Fruit fly (Drosophila melanogaster) whole organism, embryonic: ENCODE measurements around the gene CG31687.

ENCODE experiments used
- Abd-B ChIP-seq: fragments of 200-800 bp; sonication (Bioruptor generic); optimal IDR thresholded peaks from 2 replicates; lab custom pipeline; 2018; ENCODE audit warnings: missing biosample characterization, mild to moderate bottlenecking, missing genetic modification characterization, moderate library complexity
- Aef1 ChIP-seq: fragments of 200-800 bp; sonication (Bioruptor generic); IDR thresholded peaks from 3 replicates; pipeline ENCODE4 v1.3.6; 2022; ENCODE audit warnings: missing biosample characterization, missing genetic modification characterization
- C15 ChIP-seq: fragments of 200-800 bp; sonication (Bioruptor generic); IDR thresholded peaks from 3 replicates; pipeline ENCODE4 v1.3.6; 2022; ENCODE audit warnings: missing biosample characterization, missing genetic modification characterization
- CG10274 ChIP-seq: fragments of 200-800 bp; sonication (Bioruptor generic); optimal IDR thresholded peaks from 3 replicates; lab custom pipeline; 2017; ENCODE audit warnings: missing biosample characterization, mild to moderate bottlenecking, missing genetic modification characterization
- CG10543 ChIP-seq: fragments of 200-800 bp; sonication (Bioruptor generic); optimal IDR thresholded peaks from 3 replicates; lab custom pipeline; 2017; ENCODE audit warnings: missing biosample characterization, mild to moderate bottlenecking, missing genetic modification characterization, moderate library complexity
- CG10565 ChIP-seq: fragments of 200-800 bp; sonication (Bioruptor generic); optimal IDR thresholded peaks from 3 replicates; lab custom pipeline; 2016; ENCODE audit warnings: missing biosample characterization, mild to moderate bottlenecking, missing genetic modification characterization
- CG11093 ChIP-seq: fragments of 200-800 bp; sonication (Bioruptor generic); IDR thresholded peaks from 3 replicates; pipeline ENCODE4 v1.3.6; 2022; ENCODE audit warnings: missing biosample characterization, missing genetic modification characterization
- CG11560 ChIP-seq: fragments of 200-800 bp; sonication (Bioruptor generic); IDR thresholded peaks from 3 replicates; pipeline ENCODE4 v1.3.6; 2022; ENCODE audit warnings: missing biosample characterization, missing genetic modification characterization
- CG12659 ChIP-seq: fragments of 200-800 bp; sonication (Bioruptor generic); optimal IDR thresholded peaks from 3 replicates; lab custom pipeline; 2017; ENCODE audit warnings: mild to moderate bottlenecking, missing biosample characterization, missing genetic modification reagents, missing genetic modification characterization
- CG14710 ChIP-seq: fragments of 200-800 bp; sonication (Bioruptor generic); optimal IDR thresholded peaks from 3 replicates; lab custom pipeline; 2019; ENCODE audit warnings: missing biosample characterization, mild to moderate bottlenecking, missing genetic modification characterization, moderate library complexity
- CG2875 ChIP-seq: fragments of 200-800 bp; sonication (Bioruptor generic); optimal IDR thresholded peaks from 2 replicates; lab custom pipeline; 2017; ENCODE audit warnings: missing biosample characterization, mild to moderate bottlenecking, missing genetic modification characterization, missing genetic modification reagents
- CG3281 ChIP-seq: fragments of 200-800 bp; sonication (Bioruptor generic); optimal IDR thresholded peaks from 3 replicates; lab custom pipeline; 2017; ENCODE audit warnings: missing biosample characterization, mild to moderate bottlenecking, missing genetic modification characterization
- CG4820 ChIP-seq: fragments of 200-800 bp; sonication (Bioruptor generic); optimal IDR thresholded peaks from 3 replicates; lab custom pipeline; 2016; ENCODE audit warnings: missing biosample characterization, missing genetic modification characterization
- CG6254 ChIP-seq: fragments of 200-800 bp; sonication (Bioruptor generic); optimal IDR thresholded peaks from 3 replicates; lab custom pipeline; 2017; ENCODE audit warnings: mild to moderate bottlenecking, missing biosample characterization, missing genetic modification reagents, missing genetic modification characterization
- CG7745 ChIP-seq: fragments of 200-800 bp; sonication (Bioruptor generic); optimal IDR thresholded peaks from 2 replicates; lab custom pipeline; 2018; ENCODE audit warnings: missing biosample characterization, mild to moderate bottlenecking, missing genetic modification characterization, moderate library complexity
- CG7786 ChIP-seq: fragments of 200-800 bp; sonication (Bioruptor generic); optimal IDR thresholded peaks from 2 replicates; lab custom pipeline; 2016; ENCODE audit warnings: missing biosample characterization, missing genetic modification characterization
- CG7839 ChIP-seq: fragments of 200-800 bp; sonication (Bioruptor generic); optimal IDR thresholded peaks from 3 replicates; lab custom pipeline; 2018; ENCODE audit warnings: missing biosample characterization, mild to moderate bottlenecking, missing genetic modification characterization, moderate library complexity
- CG7987 ChIP-seq: fragments of 200-800 bp; sonication (Bioruptor generic); optimal IDR thresholded peaks from 2 replicates; lab custom pipeline; 2018; ENCODE audit warnings: missing biosample characterization, mild to moderate bottlenecking, missing genetic modification characterization, moderate library complexity
- CG8388 ChIP-seq: fragments of 200-800 bp; sonication (Bioruptor generic); optimal IDR thresholded peaks from 2 replicates; lab custom pipeline; 2019; ENCODE audit warnings: missing biosample characterization, mild to moderate bottlenecking, missing genetic modification characterization, moderate library complexity
- D19A ChIP-seq: fragments of 200-800 bp; optimal IDR thresholded peaks from 3 replicates; lab custom pipeline; 2019; ENCODE audit warnings: missing biosample characterization, mild to moderate bottlenecking, missing genetic modification characterization, moderate library complexity
- Dfd ChIP-seq, 2 experiments: fragments of >200 bp; optimal IDR thresholded peaks; 2 replicates each; lab custom pipeline; 2017; ENCODE audit warnings: missing biosample characterization in 2 of 2, missing genetic modification characterization in 2 of 2
- Dll ChIP-seq: fragments of 200-800 bp; sonication (Bioruptor generic); IDR thresholded peaks from 4 replicates; pipeline ENCODE4 v1.3.6; 2022; ENCODE audit warnings: missing biosample characterization, missing genetic modification characterization; ENCODE audit not compliant: partially characterized antibody
- Fer3 ChIP-seq: fragments of 200-800 bp; sonication (Bioruptor generic); optimal IDR thresholded peaks from 2 replicates; lab custom pipeline; 2018; ENCODE audit warnings: missing biosample characterization, mild to moderate bottlenecking, missing genetic modification characterization, moderate library complexity
- Hr51 ChIP-seq, 2 experiments: fragments of 200-800 bp; sonication (Bioruptor generic); optimal IDR thresholded peaks; 2 replicates in 1 of 2; 3 replicates in 1 of 2; lab custom pipeline; 2016 to 2018; ENCODE audit warnings: missing biosample characterization in 2 of 2, missing genetic modification characterization in 2 of 2, mild to moderate bottlenecking in 1 of 2, moderate library complexity in 1 of 2
- Med ChIP-seq: fragments of 200-800 bp; sonication (Bioruptor generic); peaks from one replicate; lab custom pipeline; 2016; ENCODE audit warnings: missing biosample characterization, missing genetic modification characterization, mild to moderate bottlenecking, inconsistent platforms, moderate library complexity
- NfI ChIP-seq: fragments of 200-800 bp; sonication (Bioruptor generic); optimal IDR thresholded peaks from 3 replicates; lab custom pipeline; 2018; ENCODE audit warnings: missing biosample characterization, mild to moderate bottlenecking, missing genetic modification characterization, moderate library complexity
- Sin3A ChIP-seq: fragments of >200 bp; optimal IDR thresholded peaks from 2 replicates; lab custom pipeline; 2018
- Sry-δ ChIP-seq: fragments of 200-800 bp; sonication (Bioruptor generic); optimal IDR thresholded peaks from 2 replicates; lab custom pipeline; 2016; ENCODE audit warnings: missing biosample characterization, missing genetic modification characterization
- bab2 ChIP-seq: fragments of 200-800 bp; sonication (Bioruptor generic); optimal IDR thresholded peaks from 2 replicates; lab custom pipeline; 2016; ENCODE audit warnings: missing biosample characterization, missing genetic modification characterization
- bowl ChIP-seq: fragments of 200-800 bp; sonication (Bioruptor generic); IDR thresholded peaks from 2 replicates; pipeline ENCODE4 v1.3.6; 2022; ENCODE audit warnings: missing biosample characterization, missing genetic modification characterization
- crp ChIP-seq, 2 experiments: fragments of 200-800 bp; sonication (Bioruptor generic); optimal IDR thresholded peaks; 2 replicates in 1 of 2; 3 replicates in 1 of 2; lab custom pipeline; 2017; ENCODE audit warnings: missing biosample characterization in 2 of 2, missing genetic modification characterization in 2 of 2, mild to moderate bottlenecking in 1 of 2, moderate library complexity in 1 of 2
- dan ChIP-seq: fragments of 200-800 bp; sonication (Bioruptor generic); IDR thresholded peaks from 2 replicates; pipeline ENCODE4 v1.3.6; 2022; ENCODE audit warnings: missing biosample characterization, missing genetic modification characterization
- danr ChIP-seq: fragments of 200-800 bp; sonication (Bioruptor generic); IDR thresholded peaks from 2 replicates; pipeline ENCODE4 v1.3.6; 2022; ENCODE audit warnings: missing biosample characterization, missing genetic modification characterization
- fu2 ChIP-seq: fragments of 200-800 bp; sonication (Bioruptor generic); optimal IDR thresholded peaks from 2 replicates; lab custom pipeline; 2016; ENCODE audit warnings: missing biosample characterization, missing genetic modification characterization
- grn ChIP-seq: fragments of 200-800 bp; sonication (Bioruptor generic); optimal IDR thresholded peaks from 3 replicates; lab custom pipeline; 2017; ENCODE audit warnings: missing biosample characterization, missing genetic modification characterization
- gro ChIP-seq: fragments of 200-800 bp; sonication (Bioruptor generic); optimal IDR thresholded peaks from 2 replicates; lab custom pipeline; 2016; ENCODE audit warnings: missing biosample characterization, missing genetic modification characterization
- kni ChIP-seq: fragments of 200-800 bp; sonication (Bioruptor generic); optimal IDR thresholded peaks from 3 replicates; lab custom pipeline; 2017; ENCODE audit warnings: mild to moderate bottlenecking, missing biosample characterization, missing genetic modification reagents, missing genetic modification characterization
- nau ChIP-seq: fragments of 200-800 bp; sonication (Bioruptor generic); optimal IDR thresholded peaks from 3 replicates; lab custom pipeline; 2017; ENCODE audit warnings: missing biosample characterization, mild to moderate bottlenecking, missing genetic modification characterization, missing genetic modification reagents
- nmo ChIP-seq: fragments of 200-800 bp; sonication (Bioruptor generic); optimal IDR thresholded peaks from 2 replicates; lab custom pipeline; 2018; ENCODE audit warnings: missing biosample characterization, mild to moderate bottlenecking, missing genetic modification characterization, moderate library complexity
- pan ChIP-seq, 4 experiments: fragments of >200 bp in 3 of 4; fragments of 200-800 bp in 1 of 4; sonication (Bioruptor generic) in 1 of 4; optimal IDR thresholded peaks in 3 of 4; IDR thresholded peaks in 1 of 4; 2 replicates each; pipeline versions ENCODE4 v1.3.6 to Lab custom; 2017 to 2022; ENCODE audit warnings: missing biosample characterization in 2 of 4, missing genetic modification characterization in 2 of 4, mixed read lengths in 1 of 4
- pfk ChIP-seq: fragments of 200-800 bp; sonication (Bioruptor generic); optimal IDR thresholded peaks from 2 replicates; lab custom pipeline; 2018; ENCODE audit warnings: missing biosample characterization, mild to moderate bottlenecking, missing genetic modification characterization, moderate library complexity
- phol ChIP-seq: fragments of 200-800 bp; sonication (Bioruptor generic); optimal IDR thresholded peaks from 3 replicates; lab custom pipeline; 2018; ENCODE audit warnings: missing biosample characterization, mild to moderate bottlenecking, missing genetic modification characterization, moderate library complexity
- prd ChIP-seq, 3 experiments: fragments of >200 bp in 2 of 3; fragments of 200-800 bp in 1 of 3; sonication (Bioruptor generic) in 1 of 3; optimal IDR thresholded peaks in 2 of 3; IDR thresholded peaks in 1 of 3; 2 replicates in 2 of 3; 3 replicates in 1 of 3; pipeline versions ENCODE4 v1.3.6 to Lab custom; 2017 to 2022; ENCODE audit warnings: missing biosample characterization in 1 of 3, missing genetic modification characterization in 1 of 3
- sima ChIP-seq: fragments of 200-800 bp; sonication (Bioruptor generic); optimal IDR thresholded peaks from 2 replicates; lab custom pipeline; 2016; ENCODE audit warnings: missing biosample characterization, missing genetic modification characterization
- trh ChIP-seq: fragments of 200-800 bp; sonication (Bioruptor generic); optimal IDR thresholded peaks from 2 replicates; lab custom pipeline; 2016; ENCODE audit warnings: missing biosample characterization, missing genetic modification characterization
- unpg ChIP-seq: fragments of 200-800 bp; sonication (Bioruptor generic); optimal IDR thresholded peaks from 3 replicates; lab custom pipeline; 2018; ENCODE audit warnings: missing biosample characterization, mild to moderate bottlenecking, missing genetic modification characterization, moderate library complexity
- usp ChIP-seq: fragments of >200 bp; optimal IDR thresholded peaks from 2 replicates; lab custom pipeline; 2017; ENCODE audit warnings: missing biosample characterization, missing genetic modification characterization

The CG31687 gene

dm6 chr2L:20416754-20417563 is 33.1 kb upstream of the CG31687 start, which contains the start of the genes CG10949 and Arpc2 (continued):
- TF ChIP-seq trh (GFP tag; lab: Kevin White, UChicago) (no peak), CG3281 (GFP tag; lab: Kevin White, UChicago) (peak; percentile 7), prd (optimal IDR thresholded peaks at IDR 0.05; lab: Kevin White, UChicago) (no peak), prd (GFP tag; IDR thresholded peaks at IDR 0.05; lab: Robert Waterston, UW) (peak; percentile 59; the same call in 1 of the 3 replicates), pan (optimal IDR thresholded peaks at IDR 0.05; lab: Kevin White, UChicago) (no peak), pan (GFP tag; optimal IDR thresholded peaks at IDR 0.05 in 1 of 2, IDR thresholded peaks at IDR 0.05 in 1 of 2) (peak in 1 of 2 experiments; percentile 35), Sin3A (lab: Kevin White, UChicago) (peak; percentile 33), CG2875 (no peak), CG6254 (GFP tag; lab: Kevin White, UChicago) (peak; percentile 12), CG10543 (GFP tag; lab: Kevin White, UChicago) (peak; percentile 39), nau (no peak), phol (tag; lab: Kevin White, UChicago) (peak; percentile 70), pfk (GFP tag; lab: Kevin White, UChicago) (no peak), CG8388 (GFP tag; lab: Kevin White, UChicago) (peak; percentile 29), CG4820 (GFP tag; lab: Kevin White, UChicago) (no peak), bab2 (GFP tag; lab: Kevin White, UChicago) (no peak), Hr51 (GFP tag; optimal IDR thresholded peaks at IDR 0.05; lab: Kevin White, UChicago) (peak in 1 of 2 experiments; percentile 68), danr (GFP tag; lab: Robert Waterston, UW) (no peak), Sry-δ (GFP tag; lab: Kevin White, UChicago) (peak; percentile 84), CG10274 (GFP tag; lab: Kevin White, UChicago) (no peak), CG11093 (GFP tag; lab: Robert Waterston, UW) (no peak), sima (GFP tag; lab: Kevin White, UChicago) (no peak), gro (no peak), Dfd (GFP tag; optimal IDR thresholded peaks at IDR 0.05; lab: Kevin White, UChicago) (no peak), kni (peak; percentile 76), dan (GFP tag; lab: Robert Waterston, UW) (no peak), usp (no peak), Aef1 (GFP tag; lab: Robert Waterston, UW) (0 out of 3 replicates have a peak, but pooled peaks have one; percentile 10), D19A (tag; lab: Kevin White, UChicago) (peak; percentile 34), CG7786 (GFP tag; lab: Kevin White, UChicago) (no peak), CG14710 (peak; percentile 86), Fer3 (peak; percentile 44), Med (GFP tag; lab: Kevin White, UChicago) (peak; percentile 79), nmo (peak; percentile 54), unpg (GFP tag; lab: Kevin White, UChicago) (peak; percentile 58), CG7839 (tag; lab: Kevin White, UChicago) (peak; percentile 50), CG10565 (no peak), NfI (GFP tag; lab: Kevin White, UChicago) (peak; percentile 41), Abd-B (no peak), CG7745 (tag; lab: Kevin White, UChicago) (no peak), CG11560 (no peak), CG12659 (GFP tag; lab: Kevin White, UChicago) (peak; percentile 87), CG7987 (no peak), Dll (peak; percentile 65; the same call in 3 of the 4 replicates), crp (GFP tag; optimal IDR thresholded peaks at IDR 0.05; lab: Kevin White, UChicago) (peak; percentile 39 to 80), grn (no peak), C15 (GFP tag; lab: Robert Waterston, UW) (no peak), fu2 (GFP tag; lab: Kevin White, UChicago) (no peak), bowl (GFP tag; lab: Robert Waterston, UW) (no peak)
